Worm (Caenorhabditis elegans): ENCODE measurements around the gene sysm-1.

DNA sequence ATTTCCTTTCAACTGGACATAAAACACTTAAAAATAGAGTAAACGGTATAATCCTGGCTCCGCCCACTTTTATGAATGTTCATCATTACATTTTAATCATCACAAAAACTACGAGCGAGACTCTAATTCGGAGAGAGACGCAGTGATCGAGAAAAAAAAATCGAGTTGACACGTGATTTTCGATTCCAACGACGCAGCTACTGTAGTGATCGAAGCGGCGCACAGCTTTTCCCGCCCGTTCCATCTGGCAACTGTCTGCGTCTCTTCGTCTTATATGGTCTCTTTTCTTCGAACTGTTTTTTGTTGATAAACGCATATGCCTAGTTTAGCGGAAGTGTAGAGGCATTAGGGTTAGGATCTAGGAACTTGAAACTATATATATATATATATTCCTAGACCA, 30.8 kb upstream of the sysm-1 start:
- TF ChIP-seq ama-1 (optimal IDR thresholded peaks at IDR 0.05), result no peak
- no peak for TF ChIP-seq ama-1 (GFP tag; optimal IDR thresholded peaks at IDR 0.05)
- TF ChIP-seq nfya-1 (tag; optimal IDR thresholded peaks at IDR 0.05; ENCODE audit: borderline replicate concordance, insufficient read depth), result no peak
- TF ChIP-seq die-1 (tag; optimal IDR thresholded peaks at IDR 0.05), result no peak
- TF ChIP-seq mxl-1 (tag; optimal IDR thresholded peaks at IDR 0.05), result no peak
- no peak for TF ChIP-seq F52B5.7 (tag; optimal IDR thresholded peaks at IDR 0.05)
- TF ChIP-seq Y53F4B.3 (GFP tag; IDR thresholded peaks at IDR 0.05), result no peak
- TF ChIP-seq nhr-90 (tag; optimal IDR thresholded peaks at IDR 0.05), result no peak
- TF ChIP-seq dpl-1 (GFP tag; optimal IDR thresholded peaks at IDR 0.05), result no peak
- TF ChIP-seq nhr-27 (tag; optimal IDR thresholded peaks at IDR 0.05), result no peak
- no peak for TF ChIP-seq ztf-22 (GFP tag; optimal IDR thresholded peaks at IDR 0.05)
- TF ChIP-seq F57A8.1 (GFP tag; optimal IDR thresholded peaks at IDR 0.05), result no peak
- TF ChIP-seq snpc-4 (GFP tag; optimal IDR thresholded peaks at IDR 0.05), result no peak
- TF ChIP-seq snpc-4 (tag; optimal IDR thresholded peaks at IDR 0.05), result no peak
